Worm (Caenorhabditis elegans): Measurements from ENCODE around the gene srbc-27.
"Not testable (repeated sequence)": the region's sequence is repeated elsewhere in the genome, so short reads cannot be mapped to it uniquely, and the experiment has no call there.

Gene srbc-27

DNA sequence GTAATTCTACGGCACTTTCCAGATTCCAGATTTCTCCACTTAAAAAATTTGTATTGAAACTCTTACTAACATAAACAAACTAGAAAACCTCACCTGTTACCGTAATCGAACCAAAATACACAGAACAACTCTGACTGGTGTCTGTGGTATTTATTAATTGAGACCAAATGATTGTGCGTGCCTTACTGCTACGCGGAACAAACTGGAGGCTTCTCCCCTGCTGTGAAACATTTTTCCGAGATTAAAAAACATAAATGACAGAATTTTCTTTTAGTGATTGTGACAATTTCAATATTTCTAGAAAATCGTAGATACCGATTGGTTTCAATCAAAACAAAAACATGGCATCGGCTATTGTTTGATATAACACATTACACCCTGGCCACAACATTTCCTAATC, 18.8 kb downstream of the srbc-27 start:
- TF ChIP-seq cog-1 (tag; optimal IDR thresholded peaks at IDR 0.05) (no peak), T22C8.4 (GFP tag; IDR thresholded peaks at IDR 0.05) (no peak), ztf-29 (GFP tag; IDR thresholded peaks at IDR 0.05) (no peak), flt-1 (GFP tag; IDR thresholded peaks at IDR 0.05) (no peak), ztf-23 (GFP tag; IDR thresholded peaks at IDR 0.05) (no peak), klf-2 (GFP tag; conservative IDR thresholded peaks at IDR 0.05) (no peak), med-1 (GFP tag; optimal IDR thresholded peaks at IDR 0.05; ENCODE audit: insufficient read depth) (no peak), ref-1 (GFP tag; conservative IDR thresholded peaks at IDR 0.05) (no peak), tab-1 (GFP tag; IDR thresholded peaks at IDR 0.05) (no peak)

- TF ChIP-seq flt-1, tab-1, T22C8.4 (GFP tag; IDR thresholded peaks at IDR 0.05): not testable (repeated sequence)
Measured at ce11 chrV:17456197-17456596, 25.2 kb downstream of the srbc-27 start, which contains the start of gene srh-203. srh-203 (minus strand) TSS chrV:17456297.

DNA sequence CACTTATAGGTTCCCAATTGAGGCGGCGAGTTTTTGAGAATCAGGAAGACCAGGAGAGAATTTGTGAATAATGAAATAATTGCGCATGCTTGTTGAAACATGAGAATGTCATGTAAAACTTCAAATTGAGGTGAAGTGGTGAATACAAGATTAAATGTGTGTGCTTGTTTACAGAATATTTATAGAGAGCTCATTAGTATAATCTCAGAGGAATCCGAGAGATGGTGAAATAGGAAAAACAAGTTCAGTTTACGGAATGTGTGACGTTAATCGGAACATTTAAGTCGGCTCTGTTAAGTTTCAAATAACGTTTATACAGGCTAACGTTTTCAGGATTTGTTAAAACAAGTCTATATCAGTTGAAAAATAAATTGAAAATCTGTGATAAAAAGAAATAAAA, 27.1 kb downstream of the srbc-27 start, which contains the start of gene str-200:
str-200 (minus strand) TSS at position 101 of the 400 bp plus-strand sequence.
- TF ChIP-seq ztf-29 (GFP tag; IDR thresholded peaks at IDR 0.05) (no peak), med-1 (GFP tag; optimal IDR thresholded peaks at IDR 0.05; ENCODE audit: insufficient read depth) (no peak), ref-1 (GFP tag; conservative IDR thresholded peaks at IDR 0.05) (no peak)

DNA sequence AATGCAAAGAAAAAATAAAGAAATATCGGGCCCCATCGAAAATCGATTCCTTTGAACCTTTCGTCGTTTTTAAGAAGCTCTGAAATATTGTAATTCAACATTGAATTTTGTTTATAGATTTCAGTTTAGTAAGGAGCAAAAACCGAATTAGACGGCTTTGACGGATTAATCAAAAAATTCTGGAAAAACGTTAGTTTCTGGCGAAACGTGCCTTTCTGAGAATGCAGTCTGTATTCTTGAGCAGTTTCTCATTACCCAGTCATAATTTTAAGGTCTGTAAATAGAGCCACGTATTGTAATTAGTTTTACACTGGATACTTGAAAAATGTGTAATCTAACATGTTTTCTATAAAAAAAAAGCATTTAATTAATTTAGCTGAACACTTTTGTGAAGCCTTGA, 29.1 kb downstream of the srbc-27 start, which contains the start of gene srz-48:
srz-48 (minus strand) TSS at position 101 of the 400 bp plus-strand sequence.
- TF ChIP-seq ztf-23 (GFP tag; IDR thresholded peaks at IDR 0.05) (no peak), ztf-29 (GFP tag; IDR thresholded peaks at IDR 0.05) (no peak), cog-1 (tag; optimal IDR thresholded peaks at IDR 0.05) (no peak), klf-2 (GFP tag; conservative IDR thresholded peaks at IDR 0.05) (no peak), T22C8.4 (GFP tag; IDR thresholded peaks at IDR 0.05) (no peak), med-1 (GFP tag; optimal IDR thresholded peaks at IDR 0.05; ENCODE audit: insufficient read depth) (no peak), flt-1 (GFP tag; IDR thresholded peaks at IDR 0.05) (no peak), tab-1 (GFP tag; IDR thresholded peaks at IDR 0.05) (no peak), ref-1 (GFP tag; conservative IDR thresholded peaks at IDR 0.05) (no peak)

ce11 chrV:17464278-17464677, 33.3 kb downstream of the srbc-27 start, which contains the start of gene F20E11.7:
F20E11.7 (plus strand) TSS chrV:17464578.
- not testable (repeated sequence) for TF ChIP-seq cog-1 (tag; optimal IDR thresholded peaks at IDR 0.05); flt-1 (GFP tag; IDR thresholded peaks at IDR 0.05); ztf-23 (GFP tag; IDR thresholded peaks at IDR 0.05)

- no peak for TF ChIP-seq cog-1 (tag; optimal IDR thresholded peaks at IDR 0.05)
Measured at ce11 chrV:17466751-17467150, 35.7 kb downstream of the srbc-27 start, which contains the start of gene srw-72. srw-72 (plus strand) TSS chrV:17467051.

ce11 chrV:17467881-17468280, 36.9 kb downstream of the srbc-27 start:
- TF ChIP-seq ref-1 (GFP tag; conservative IDR thresholded peaks at IDR 0.05) (no peak), cog-1 (tag; optimal IDR thresholded peaks at IDR 0.05) (no peak), ztf-29 (GFP tag; IDR thresholded peaks at IDR 0.05) (no peak), T22C8.4 (GFP tag; IDR thresholded peaks at IDR 0.05) (no peak)

ce11 chrV:17469180-17469579, 38.2 kb downstream of the srbc-27 start, which contains the start of gene F20E11.17:
F20E11.17 (minus strand) TSS chrV:17469280.
- no peak for TF ChIP-seq T22C8.4 (GFP tag; IDR thresholded peaks at IDR 0.05)
- TF ChIP-seq flt-1 (GFP tag; IDR thresholded peaks at IDR 0.05), result no peak
- TF ChIP-seq cog-1 (tag; optimal IDR thresholded peaks at IDR 0.05), result no peak
- TF ChIP-seq ztf-29 (GFP tag; IDR thresholded peaks at IDR 0.05), result no peak
- no peak for TF ChIP-seq ref-1 (GFP tag; conservative IDR thresholded peaks at IDR 0.05)
- no peak for TF ChIP-seq tab-1 (GFP tag; IDR thresholded peaks at IDR 0.05)
- TF ChIP-seq med-1 (GFP tag; optimal IDR thresholded peaks at IDR 0.05; ENCODE audit: insufficient read depth), result no peak
- TF ChIP-seq klf-2 (GFP tag; conservative IDR thresholded peaks at IDR 0.05), result no peak

- no peak for TF ChIP-seq ref-1 (GFP tag; conservative IDR thresholded peaks at IDR 0.05)
- no peak for TF ChIP-seq ztf-29 (GFP tag; IDR thresholded peaks at IDR 0.05)
- TF ChIP-seq T22C8.4 (GFP tag; IDR thresholded peaks at IDR 0.05), result no peak
- TF ChIP-seq klf-2 (GFP tag; conservative IDR thresholded peaks at IDR 0.05), result no peak
- TF ChIP-seq flt-1 (GFP tag; IDR thresholded peaks at IDR 0.05), result no peak
- no peak for TF ChIP-seq ztf-23 (GFP tag; IDR thresholded peaks at IDR 0.05)
- no peak for TF ChIP-seq cog-1 (tag; optimal IDR thresholded peaks at IDR 0.05)
- no peak for TF ChIP-seq tab-1 (GFP tag; IDR thresholded peaks at IDR 0.05)
- no peak for TF ChIP-seq med-1 (GFP tag; optimal IDR thresholded peaks at IDR 0.05; ENCODE audit: insufficient read depth)
Measured at ce11 chrV:17471564-17471963, 40.6 kb downstream of the srbc-27 start, which contains the start of gene srh-235. srh-235 (minus strand) TSS chrV:17471664.

ce11 chrV:17473699-17474098, 42.7 kb downstream of the srbc-27 start, which contains the start of gene srh-123:
srh-123 (plus strand) TSS chrV:17473999.
- no peak for TF ChIP-seq ztf-23 (GFP tag; IDR thresholded peaks at IDR 0.05)
- no peak for TF ChIP-seq tab-1 (GFP tag; IDR thresholded peaks at IDR 0.05)
- TF ChIP-seq ztf-29 (GFP tag; IDR thresholded peaks at IDR 0.05), result no peak
- TF ChIP-seq flt-1 (GFP tag; IDR thresholded peaks at IDR 0.05), result no peak
- no peak for TF ChIP-seq med-1 (GFP tag; optimal IDR thresholded peaks at IDR 0.05; ENCODE audit: insufficient read depth)
- no peak for TF ChIP-seq T22C8.4 (GFP tag; IDR thresholded peaks at IDR 0.05)
- no peak for TF ChIP-seq cog-1 (tag; optimal IDR thresholded peaks at IDR 0.05)

DNA sequence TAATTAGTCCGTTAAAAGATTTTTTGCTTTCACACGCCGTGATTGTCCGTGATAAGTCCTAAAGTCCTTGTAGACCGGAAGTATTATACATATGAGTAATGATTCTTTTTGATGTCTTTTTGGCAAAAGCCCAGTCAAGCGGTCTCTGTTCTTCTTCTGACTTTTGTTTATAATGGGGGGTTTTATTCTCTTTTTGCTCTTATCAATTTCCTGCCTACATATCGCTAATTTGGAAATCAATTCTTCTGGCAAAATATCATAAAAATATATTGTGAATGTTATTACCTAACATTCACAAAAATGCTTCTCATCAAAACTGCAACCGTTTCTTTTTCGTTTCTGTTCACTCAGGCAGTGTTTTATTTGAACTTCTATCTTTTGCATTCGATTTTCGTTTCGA, 45.5 kb downstream of the srbc-27 start, which contains the start of gene srbc-61:
srbc-61 (plus strand) TSS at position 301 of the 400 bp plus-strand sequence.
- TF ChIP-seq ztf-23 (GFP tag; IDR thresholded peaks at IDR 0.05) (no peak), T22C8.4 (GFP tag; IDR thresholded peaks at IDR 0.05) (no peak), cog-1 (tag; optimal IDR thresholded peaks at IDR 0.05) (no peak), ref-1 (GFP tag; conservative IDR thresholded peaks at IDR 0.05) (no peak), tab-1 (GFP tag; IDR thresholded peaks at IDR 0.05) (no peak), flt-1 (GFP tag; IDR thresholded peaks at IDR 0.05) (no peak), ztf-29 (GFP tag; IDR thresholded peaks at IDR 0.05) (no peak), med-1 (GFP tag; optimal IDR thresholded peaks at IDR 0.05; ENCODE audit: insufficient read depth) (no peak), klf-2 (GFP tag; conservative IDR thresholded peaks at IDR 0.05) (no peak)

All from whole organism, midembryonic.